Worm (Caenorhabditis elegans) whole organism, midembryonic: ENCODE measurements around the gene K11D12.12.

Experiments used
- T22C8.4 ChIP-seq: fragments of 200-800 bp; sonication (Bioruptor generic); IDR thresholded peaks from 2 replicates; pipeline ENCODE4 v1.3.6; 2022; ENCODE audit warnings: missing genetic modification characterization, missing compliant biosample characterization
- cog-1 ChIP-seq: sonication (generic microtip); optimal IDR thresholded peaks from 2 replicates; lab custom pipeline; 2016; ENCODE audit warnings: missing genetic modification characterization, missing compliant biosample characterization
- flt-1 ChIP-seq: fragments of 200-800 bp; sonication (Bioruptor generic); IDR thresholded peaks from 2 replicates; pipeline ENCODE4 v1.3.6; 2022; ENCODE audit warnings: missing genetic modification characterization, missing compliant biosample characterization
- klf-2 ChIP-seq: fragments of 200-800 bp; sonication (Bioruptor generic); conservative IDR thresholded peaks from 2 replicates; pipeline ENCODE4 v1.3.6; 2022; ENCODE audit warnings: missing genetic modification reagents, missing genetic modification characterization, missing compliant biosample characterization
- med-1 ChIP-seq: sonication (generic microtip); optimal IDR thresholded peaks from 2 replicates; lab custom pipeline; 2017; ENCODE audit warnings: missing genetic modification characterization, mild to moderate bottlenecking, missing compliant biosample characterization, antibody characterized with exemption, missing genetic modification reagents; ENCODE audit not compliant: insufficient read depth
- ref-1 ChIP-seq: fragments of 200-800 bp; sonication (Bioruptor generic); conservative IDR thresholded peaks from 2 replicates; pipeline ENCODE4 v1.3.6; 2022; ENCODE audit warnings: missing genetic modification reagents, missing genetic modification characterization, missing compliant biosample characterization
- ztf-23 ChIP-seq: fragments of 200-800 bp; sonication (Bioruptor generic); IDR thresholded peaks from 2 replicates; pipeline ENCODE4 v1.3.6; 2022; ENCODE audit warnings: missing genetic modification reagents, missing genetic modification characterization, missing compliant biosample characterization
- ztf-29 ChIP-seq: fragments of 200-800 bp; sonication (Bioruptor generic); IDR thresholded peaks from 2 replicates; pipeline ENCODE4 v1.3.6; 2022; ENCODE audit warnings: missing genetic modification reagents, missing genetic modification characterization, missing compliant biosample characterization

- TF ChIP-seq ztf-29 (GFP tag; lab: Robert Waterston, UW) = no peak
- TF ChIP-seq T22C8.4 (GFP tag; lab: Robert Waterston, UW) = no peak
- TF ChIP-seq med-1 (GFP tag; lab: Kevin White, UChicago) = no peak
- TF ChIP-seq ztf-23 (GFP tag; lab: Robert Waterston, UW) = no peak
- no peak for TF ChIP-seq flt-1
- no peak for TF ChIP-seq ref-1
- no peak for TF ChIP-seq cog-1 (tag; lab: Kevin White, UChicago)
- no peak for TF ChIP-seq klf-2 (GFP tag; lab: Robert Waterston, UW)
These were observed 34.0 kb upstream of the K11D12.12 start for ce11 chrV:5018067-5018466.
